Worm (Caenorhabditis elegans) whole organism, L4 larva: ENCODE measurements around the gene T14G8.4.

Source experiments
- F44E2.7 ChIP-seq: fragments of 200-800 bp; sonication (Bioruptor generic); IDR thresholded peaks from 2 replicates; pipeline ENCODE4 v2.1.2; 2022; ENCODE audit warnings: missing genetic modification characterization, missing compliant biosample characterization
- R02D3.7 ChIP-seq: fragments of 150-350 bp; sonication (generic microtip); optimal IDR thresholded peaks from 3 replicates; lab custom pipeline; 2014; ENCODE audit warnings: missing biosample characterization, missing genetic modification characterization
- Y105C5A.15 ChIP-seq: fragments of 200-800 bp; sonication (Bioruptor generic); IDR thresholded peaks from 2 replicates; pipeline ENCODE4 v1.3.6; 2022; ENCODE audit warnings: missing genetic modification characterization, missing compliant biosample characterization
- Y75B8A.6 ChIP-seq: fragments of 200-800 bp; sonication (Bioruptor generic); IDR thresholded peaks from 2 replicates; pipeline ENCODE4 v1.3.6; 2022; ENCODE audit warnings: missing genetic modification reagents, missing genetic modification characterization, missing compliant biosample characterization
- ZK337.2 ChIP-seq: fragments of 200-800 bp; sonication (Bioruptor generic); IDR thresholded peaks from 2 replicates; pipeline ENCODE4 v1.3.6; 2022; ENCODE audit warnings: missing genetic modification reagents, missing genetic modification characterization, missing compliant biosample characterization
- ZK546.5 ChIP-seq, 2 experiments: sonication (generic microtip); optimal IDR thresholded peaks; 2 replicates each; lab custom pipeline; 2017; ENCODE audit warnings: missing biosample characterization in 2 of 2, missing genetic modification characterization in 2 of 2
- aha-1 ChIP-seq: fragments of 150-350 bp; peaks from one replicate; lab custom pipeline; 2014; ENCODE audit warnings: missing biosample characterization, missing genetic modification characterization
- aly-2 ChIP-seq: sonication (generic microtip); optimal IDR thresholded peaks from 2 replicates; lab custom pipeline; 2018; ENCODE audit warnings: missing biosample characterization, missing genetic modification characterization
- arid-1 ChIP-seq: fragments of 200-800 bp; sonication (Bioruptor generic); conservative IDR thresholded peaks from 2 replicates; pipeline ENCODE4 v1.3.6; 2022; ENCODE audit warnings: missing genetic modification reagents, missing genetic modification characterization, missing compliant biosample characterization
- ceh-20 ChIP-seq: fragments of 200-800 bp; sonication (Bioruptor generic); IDR thresholded peaks from 2 replicates; pipeline ENCODE4 v1.3.6; 2022; ENCODE audit warnings: missing genetic modification reagents, missing genetic modification characterization, missing compliant biosample characterization
- ceh-28 ChIP-seq: fragments of 150-350 bp; optimal IDR thresholded peaks from 2 replicates; lab custom pipeline; 2014; ENCODE audit warnings: missing biosample characterization, missing genetic modification reagents, missing genetic modification characterization
- ceh-82 ChIP-seq: sonication (generic microtip); optimal IDR thresholded peaks from 2 replicates; lab custom pipeline; 2017; ENCODE audit warnings: missing biosample characterization, missing genetic modification characterization
- ces-1 ChIP-seq: fragments of 150-350 bp; sonication (generic microtip); optimal IDR thresholded peaks from 4 replicates; lab custom pipeline; 2014; ENCODE audit warnings: missing biosample characterization, missing genetic modification reagents, missing genetic modification characterization
- dmd-6 ChIP-seq: fragments of 200-800 bp; sonication (Bioruptor generic); IDR thresholded peaks from 2 replicates; pipeline ENCODE4 v1.3.6; 2022; ENCODE audit warnings: missing genetic modification reagents, missing genetic modification characterization, missing compliant biosample characterization
- dmd-9 ChIP-seq: fragments of 200-800 bp; sonication (Bioruptor generic); IDR thresholded peaks from 2 replicates; pipeline ENCODE4 v1.3.6; 2022; ENCODE audit warnings: missing genetic modification reagents, missing genetic modification characterization, missing compliant biosample characterization
- dpl-1 ChIP-seq: fragments of 150-350 bp; optimal IDR thresholded peaks from 2 replicates; lab custom pipeline; 2014; ENCODE audit warnings: missing biosample characterization, missing genetic modification reagents, missing genetic modification characterization
- egl-27 ChIP-seq: sonication (generic microtip); optimal IDR thresholded peaks from 3 replicates; lab custom pipeline; 2017; ENCODE audit warnings: missing biosample characterization, missing genetic modification reagents, missing genetic modification characterization
- egl-43 ChIP-seq: fragments of 200-800 bp; sonication (Bioruptor generic); IDR thresholded peaks from 2 replicates; pipeline ENCODE4 v1.3.6; 2022; ENCODE audit warnings: missing genetic modification reagents, missing genetic modification characterization, missing compliant biosample characterization
- fkh-10 ChIP-seq: fragments of 150-350 bp; optimal IDR thresholded peaks from 2 replicates; lab custom pipeline; 2014; ENCODE audit warnings: missing biosample characterization, missing genetic modification reagents, missing genetic modification characterization
- gei-8 ChIP-seq: fragments of 200-800 bp; sonication (Bioruptor generic); optimal IDR thresholded peaks from 2 replicates; lab custom pipeline; 2018; ENCODE audit warnings: mild to moderate bottlenecking, missing genetic modification characterization, missing compliant biosample characterization
- hif-1 ChIP-seq, 2 experiments: sonication (generic microtip); optimal IDR thresholded peaks; 2 replicates each; lab custom pipeline; 2016 to 2017; ENCODE audit warnings: missing compliant biosample characterization in 2 of 2, missing genetic modification characterization in 2 of 2, missing genetic modification reagents in 2 of 2, missing genotype in 2 of 2, mild to moderate bottlenecking in 1 of 2
- hlh-11 ChIP-seq: fragments of 200-800 bp; sonication (Bioruptor generic); optimal IDR thresholded peaks from 2 replicates; lab custom pipeline; 2018; ENCODE audit warnings: mild to moderate bottlenecking, missing genetic modification characterization, missing compliant biosample characterization
- hmg-1.1 ChIP-seq: fragments of 200-800 bp; sonication (Bioruptor generic); IDR thresholded peaks from 2 replicates; pipeline ENCODE4 v1.3.6; 2022; ENCODE audit warnings: missing genetic modification reagents, missing genetic modification characterization, missing compliant biosample characterization
- jun-1 ChIP-seq: fragments of 150-350 bp; optimal IDR thresholded peaks from 2 replicates; lab custom pipeline; 2014; ENCODE audit warnings: missing biosample characterization, missing genetic modification reagents, missing genetic modification characterization
- lin-15B ChIP-seq: fragments of 150-350 bp; sonication (generic microtip); optimal IDR thresholded peaks from 3 replicates; lab custom pipeline; 2014; ENCODE audit warnings: missing biosample characterization, missing genetic modification characterization
- lin-39 ChIP-seq: fragments of 150-350 bp; optimal IDR thresholded peaks from 2 replicates; lab custom pipeline; 2014; ENCODE audit warnings: missing biosample characterization, missing genetic modification reagents, missing genetic modification characterization
- lsy-2 ChIP-seq, 2 experiments: fragments of 150-350 bp in 1 of 2; sonication (generic microtip) in 1 of 2; optimal IDR thresholded peaks; 2 replicates each; lab custom pipeline; 2014 to 2017; ENCODE audit warnings: missing biosample characterization in 2 of 2, missing genetic modification characterization in 2 of 2
- madf-5 ChIP-seq, 2 experiments: fragments of 200-800 bp; sonication (Bioruptor generic); IDR thresholded peaks; 2 replicates each; pipeline ENCODE4 v1.3.6; 2022; ENCODE audit warnings: missing compliant biosample characterization in 2 of 2, missing genetic modification characterization in 2 of 2
- mep-1 ChIP-seq: fragments of 150-350 bp; sonication (generic microtip); optimal IDR thresholded peaks from 3 replicates; lab custom pipeline; 2014; ENCODE audit warnings: missing biosample characterization, missing genetic modification characterization
- nhr-10 ChIP-seq: fragments of 150-350 bp; optimal IDR thresholded peaks from 2 replicates; lab custom pipeline; 2014; ENCODE audit warnings: missing biosample characterization, missing genetic modification characterization
- nhr-11 ChIP-seq: fragments of 150-350 bp; optimal IDR thresholded peaks from 2 replicates; lab custom pipeline; 2014; ENCODE audit warnings: missing biosample characterization, missing genetic modification characterization
- nhr-237 ChIP-seq: sonication (generic microtip); optimal IDR thresholded peaks from 2 replicates; lab custom pipeline; 2017; ENCODE audit warnings: missing biosample characterization, missing genetic modification characterization
- nhr-25 ChIP-seq: sonication (generic microtip); optimal IDR thresholded peaks from 2 replicates; lab custom pipeline; 2017; ENCODE audit warnings: missing genetic modification characterization, mild to moderate bottlenecking, missing compliant biosample characterization, antibody characterized with exemption, moderate library complexity, borderline replicate concordance; ENCODE audit not compliant: insufficient read depth
- nhr-28 ChIP-seq: fragments of 150-350 bp; optimal IDR thresholded peaks from 2 replicates; lab custom pipeline; 2014; ENCODE audit warnings: missing biosample characterization, missing genetic modification characterization
- nhr-41 ChIP-seq: fragments of 200-800 bp; sonication (Bioruptor generic); IDR thresholded peaks from 2 replicates; pipeline ENCODE4 v1.3.6; 2022; ENCODE audit warnings: missing genetic modification reagents, missing genetic modification characterization, missing compliant biosample characterization
- nhr-77 ChIP-seq: fragments of 150-350 bp; optimal IDR thresholded peaks from 2 replicates; lab custom pipeline; 2014; ENCODE audit warnings: missing biosample characterization, missing genetic modification characterization
- pha-4 ChIP-seq, 2 experiments: fragments of 150-350 bp in 1 of 2; fragments of 200-800 bp in 1 of 2; sonication (Bioruptor generic) in 1 of 2; IDR thresholded peaks in 1 of 2; optimal IDR thresholded peaks in 1 of 2; 2 replicates each; pipeline versions ENCODE4 v1.3.6 to Lab custom; 2014 to 2022; ENCODE audit warnings: missing genetic modification characterization in 2 of 2, missing genetic modification reagents in 2 of 2, missing biosample characterization in 1 of 2, missing compliant biosample characterization in 1 of 2
- rbr-2 ChIP-seq: sonication (generic microtip); optimal IDR thresholded peaks from 2 replicates; lab custom pipeline; 2016; ENCODE audit warnings: missing genotype, missing genetic modification characterization, missing compliant biosample characterization
- saeg-2 ChIP-seq: fragments of 200-800 bp; sonication (Bioruptor generic); IDR thresholded peaks from 2 replicates; pipeline ENCODE4 v1.3.6; 2022; ENCODE audit warnings: missing genetic modification reagents, missing genetic modification characterization, missing compliant biosample characterization
- sdz-12 ChIP-seq: fragments of 200-800 bp; sonication (Bioruptor generic); optimal IDR thresholded peaks from 2 replicates; lab custom pipeline; 2018; ENCODE audit warnings: mild to moderate bottlenecking, missing genetic modification characterization, missing compliant biosample characterization
- spr-1 ChIP-seq: sonication (generic microtip); optimal IDR thresholded peaks from 2 replicates; lab custom pipeline; 2016; ENCODE audit warnings: mild to moderate bottlenecking, missing genetic modification characterization, missing compliant biosample characterization
- unc-130 ChIP-seq: sonication (generic microtip); optimal IDR thresholded peaks from 2 replicates; lab custom pipeline; 2016; ENCODE audit warnings: missing genetic modification reagents, missing genetic modification characterization, missing compliant biosample characterization
- unc-39 ChIP-seq: sonication (generic microtip); optimal IDR thresholded peaks from 2 replicates; lab custom pipeline; 2017; ENCODE audit warnings: missing biosample characterization, missing genetic modification characterization
- vab-7 ChIP-seq: fragments of 200-800 bp; sonication (Bioruptor generic); IDR thresholded peaks from 2 replicates; pipeline ENCODE4 v1.3.6; 2022; ENCODE audit warnings: missing genetic modification reagents, missing genetic modification characterization, missing compliant biosample characterization
- zip-2 ChIP-seq: fragments of 150-350 bp; optimal IDR thresholded peaks from 2 replicates; lab custom pipeline; 2014; ENCODE audit warnings: missing biosample characterization, missing genetic modification characterization
- ztf-7 ChIP-seq: fragments of 150-350 bp; optimal IDR thresholded peaks from 2 replicates; lab custom pipeline; 2014; ENCODE audit warnings: missing biosample characterization, missing genetic modification characterization

The T14G8.4 gene

DNA sequence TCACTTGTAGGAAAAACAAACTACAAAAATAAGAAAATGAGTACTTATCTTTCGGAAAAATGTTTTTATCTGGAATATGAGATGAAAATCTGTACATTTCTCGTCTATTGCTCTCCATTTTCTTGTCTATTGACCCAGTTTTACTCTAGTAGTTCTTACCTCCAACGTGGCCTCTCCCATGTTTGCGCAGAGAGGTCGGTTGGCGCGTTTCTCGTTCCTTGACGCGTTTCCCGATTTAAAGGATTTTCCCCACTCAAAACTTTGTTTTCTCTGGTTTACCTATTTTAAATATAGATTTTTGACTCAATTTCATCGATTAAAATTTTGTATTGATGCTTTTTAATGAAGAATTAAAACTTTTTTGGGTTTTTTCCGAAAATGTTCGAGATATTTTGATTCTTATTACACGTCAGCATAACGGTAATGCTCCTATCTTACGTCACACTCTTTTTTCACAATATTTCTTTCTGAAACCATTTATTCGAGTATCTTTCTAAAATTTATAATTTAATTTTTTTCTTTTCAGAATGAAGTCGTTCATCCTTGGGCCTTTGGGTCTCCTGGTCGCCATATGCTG lies 2.9 kb downstream of the T14G8.4 start, which contains the start of gene T14G8.3 (continued):
- peak; percentile 11 for TF ChIP-seq nhr-25 (tag; lab: Kevin White, UChicago)
- TF ChIP-seq F44E2.7 (GFP tag; lab: Robert Waterston, UW): no peak
- no peak for TF ChIP-seq hif-1 (tag; optimal IDR thresholded peaks at IDR 0.05; lab: Kevin White, UChicago)
- TF ChIP-seq hlh-11 (tag; lab: Kevin White, UChicago): peak; percentile 68
- TF ChIP-seq ceh-20: no peak
- TF ChIP-seq ZK546.5 (tag; optimal IDR thresholded peaks at IDR 0.05; lab: Kevin White, UChicago): no peak
- no peak for TF ChIP-seq saeg-2 (GFP tag; lab: Robert Waterston, UW)
- TF ChIP-seq ceh-28 (tag; lab: Kevin White, UChicago): no peak
- no peak for TF ChIP-seq hmg-1.1 (GFP tag; lab: Robert Waterston, UW)
- TF ChIP-seq zip-2 (tag; lab: Kevin White, UChicago): no peak
- TF ChIP-seq aha-1: peak; percentile 77
- no peak for TF ChIP-seq pha-4 (GFP tag; IDR thresholded peaks at IDR 0.05; lab: Robert Waterston, UW)
- no peak for TF ChIP-seq pha-4 (tag; optimal IDR thresholded peaks at IDR 0.05; lab: Kevin White, UChicago)
- TF ChIP-seq jun-1 (tag; lab: Kevin White, UChicago): no peak
- no peak for TF ChIP-seq nhr-11
- TF ChIP-seq dmd-6 (GFP tag; lab: Robert Waterston, UW): peak; percentile 26; the same call in 1 of the 2 replicates
- no peak for TF ChIP-seq arid-1 (GFP tag; lab: Robert Waterston, UW)
- TF ChIP-seq unc-39 (tag; lab: Kevin White, UChicago): no peak
- TF ChIP-seq ZK337.2 (GFP tag; lab: Robert Waterston, UW): no peak
- peak; percentile 58 for TF ChIP-seq nhr-28 (tag; lab: Kevin White, UChicago)
- no peak for TF ChIP-seq aly-2
- TF ChIP-seq egl-43 (GFP tag; lab: Robert Waterston, UW): no peak
- no peak for TF ChIP-seq lin-39 (tag; lab: Kevin White, UChicago)
- TF ChIP-seq egl-27: no peak
- no peak for TF ChIP-seq vab-7 (GFP tag; lab: Robert Waterston, UW)

ce11 chrX:12857701-12858100 lies 6.0 kb downstream of the T14G8.4 start, which contains the start of gene T14G8.2:
T14G8.2 (plus strand) TSS chrX:12858001.
- no peak for TF ChIP-seq lin-15B (tag; lab: Kevin White, UChicago)
- no peak for TF ChIP-seq ceh-20
- TF ChIP-seq pha-4 (GFP tag; IDR thresholded peaks at IDR 0.05; lab: Robert Waterston, UW): no peak
- no peak for TF ChIP-seq pha-4 (tag; optimal IDR thresholded peaks at IDR 0.05; lab: Kevin White, UChicago)
- no peak for TF ChIP-seq dpl-1 (GFP tag; lab: Kevin White, UChicago)
- TF ChIP-seq nhr-41 (GFP tag; lab: Robert Waterston, UW): no peak
- TF ChIP-seq arid-1 (GFP tag; lab: Robert Waterston, UW): no peak
- no peak for TF ChIP-seq ztf-7 (tag; lab: Kevin White, UChicago)
- no peak for TF ChIP-seq egl-27
- TF ChIP-seq nhr-77 (tag; lab: Kevin White, UChicago): no peak
- TF ChIP-seq hif-1 (tag; optimal IDR thresholded peaks at IDR 0.05; lab: Kevin White, UChicago): no peak
- TF ChIP-seq dmd-9: no peak
- no peak for TF ChIP-seq unc-130 (GFP tag; lab: Kevin White, UChicago)
- no peak for TF ChIP-seq nhr-237 (tag; lab: Kevin White, UChicago)
- no peak for TF ChIP-seq R02D3.7 (tag; lab: Kevin White, UChicago)
- no peak for TF ChIP-seq nhr-25 (tag; lab: Kevin White, UChicago)
- no peak for TF ChIP-seq fkh-10 (GFP tag; lab: Kevin White, UChicago)
- no peak for TF ChIP-seq ZK337.2 (GFP tag; lab: Robert Waterston, UW)
- TF ChIP-seq sdz-12: no peak
- no peak for TF ChIP-seq ces-1 (GFP tag; lab: Kevin White, UChicago)
- TF ChIP-seq nhr-11: no peak

DNA sequence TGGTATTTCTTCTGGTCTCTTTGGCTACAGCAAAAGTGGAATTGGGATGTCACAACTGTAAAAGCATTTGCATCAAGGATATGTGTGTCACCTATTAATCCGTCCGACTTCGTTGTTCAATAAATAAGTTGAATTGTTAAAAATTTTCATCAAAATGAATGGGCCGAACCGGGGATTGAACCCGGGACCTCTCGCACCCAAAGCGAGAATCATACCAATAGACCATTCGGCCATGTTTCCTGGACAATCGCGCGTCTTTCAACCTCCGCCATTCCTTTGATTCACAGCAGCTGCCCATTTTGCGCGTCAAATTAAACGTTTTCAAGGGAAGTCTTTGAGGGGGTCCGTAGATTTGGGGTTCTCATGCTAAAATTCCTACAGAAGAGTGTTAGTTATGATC lies 9.0 kb downstream of the T14G8.4 start:
- TF ChIP-seq nhr-41 (GFP tag; lab: Robert Waterston, UW) (0 out of 2 replicates have a peak, but pooled peaks have one; percentile 18), madf-5 (GFP tag; IDR thresholded peaks at IDR 0.05; lab: Robert Waterston, UW) (peak; percentile 34 to 62; a peak in 1 of 4 replicates), nhr-10 (tag; lab: Kevin White, UChicago) (no peak), rbr-2 (no peak), aha-1 (peak; percentile 87), hmg-1.1 (GFP tag; lab: Robert Waterston, UW) (no peak), lin-15B (tag; lab: Kevin White, UChicago) (no peak), ceh-82 (tag; lab: Kevin White, UChicago) (no peak), Y75B8A.6 (no peak), hif-1 (tag; optimal IDR thresholded peaks at IDR 0.05; lab: Kevin White, UChicago) (no peak), mep-1 (tag; lab: Kevin White, UChicago) (no peak), lsy-2 (tag; optimal IDR thresholded peaks at IDR 0.05; lab: Kevin White, UChicago) (no peak), Y105C5A.15 (GFP tag; lab: Robert Waterston, UW) (no peak), dmd-9 (no peak), spr-1 (tag; lab: Kevin White, UChicago) (no peak), gei-8 (GFP tag; lab: Kevin White, UChicago) (no peak), ceh-28 (tag; lab: Kevin White, UChicago) (no peak), sdz-12 (no peak)
